Worm (Caenorhabditis elegans) whole organism, young adult: ENCODE data around the gene sms-2.

Experiments used
- B0035.1 ChIP-seq: sonication (generic microtip); optimal IDR thresholded peaks from 2 replicates; lab custom pipeline; 2016; ENCODE audit warnings: missing genetic modification characterization, mild to moderate bottlenecking, missing compliant biosample characterization, missing genotype, missing genetic modification reagents
- B0336.3 ChIP-seq: fragments of 200-800 bp; sonication (Bioruptor generic); IDR thresholded peaks from 2 replicates; pipeline ENCODE4 v1.3.6; 2022; ENCODE audit warnings: missing genetic modification characterization, missing compliant biosample characterization
- Y95B8A.8 ChIP-seq: fragments of 200-800 bp; sonication (Bioruptor generic); IDR thresholded peaks from 2 replicates; pipeline ENCODE4 v1.3.6; 2022; ENCODE audit warnings: missing genetic modification reagents, missing genetic modification characterization, missing compliant biosample characterization
- akir-1 ChIP-seq: fragments of 200-800 bp; sonication (Bioruptor generic); optimal IDR thresholded peaks from 2 replicates; lab custom pipeline; 2018; ENCODE audit warnings: mild to moderate bottlenecking, missing genetic modification characterization, moderate library complexity, missing compliant biosample characterization
- ama-1 ChIP-seq, 3 experiments: fragments of 150-350 bp in 1 of 3; sonication (generic microtip) in 2 of 3; optimal IDR thresholded peaks; 2 replicates each; lab custom pipeline; 2014 to 2018; ENCODE audit warnings: missing biosample characterization in 2 of 3, missing genetic modification characterization in 2 of 3, missing genetic modification reagents in 2 of 3
- atf-7 ChIP-seq: sonication (generic microtip); optimal IDR thresholded peaks from 2 replicates; lab custom pipeline; 2017; ENCODE audit warnings: mild to moderate bottlenecking, missing genetic modification characterization, missing compliant biosample characterization
- athp-1 ChIP-seq: sonication (generic microtip); optimal IDR thresholded peaks from 2 replicates; lab custom pipeline; 2017; ENCODE audit warnings: mild to moderate bottlenecking, missing genetic modification characterization, missing compliant biosample characterization
- attf-5 ChIP-seq: fragments of 200-800 bp; sonication (Bioruptor generic); optimal IDR thresholded peaks from 2 replicates; lab custom pipeline; 2018; ENCODE audit warnings: mild to moderate bottlenecking, missing genetic modification characterization, missing compliant biosample characterization
- attf-6 ChIP-seq: fragments of 200-800 bp; sonication (Bioruptor generic); IDR thresholded peaks from 2 replicates; pipeline ENCODE4 v1.3.6; 2022; ENCODE audit warnings: missing genetic modification reagents, missing genetic modification characterization, missing compliant biosample characterization
- ceh-100 ChIP-seq: fragments of 200-800 bp; sonication (Bioruptor generic); IDR thresholded peaks from 2 replicates; pipeline ENCODE4 v1.3.6; 2022; ENCODE audit warnings: missing genetic modification reagents, missing genetic modification characterization, missing compliant biosample characterization
- ceh-27 ChIP-seq: fragments of 200-800 bp; sonication (Bioruptor generic); optimal IDR thresholded peaks from 2 replicates; lab custom pipeline; 2018; ENCODE audit warnings: mild to moderate bottlenecking, missing genetic modification characterization, moderate library complexity, missing compliant biosample characterization
- egl-18 ChIP-seq: fragments of 200-800 bp; sonication (Bioruptor generic); IDR thresholded peaks from 2 replicates; pipeline ENCODE4 v1.3.6; 2022; ENCODE audit warnings: missing genetic modification reagents, missing genetic modification characterization, missing compliant biosample characterization
- ekl-4 ChIP-seq: fragments of 200-800 bp; sonication (Bioruptor generic); IDR thresholded peaks from 2 replicates; pipeline ENCODE4 v1.3.6; 2022; ENCODE audit warnings: missing genetic modification reagents, missing genetic modification characterization, missing compliant biosample characterization
- ets-4 ChIP-seq: fragments of 200-800 bp; sonication (Bioruptor generic); optimal IDR thresholded peaks from 2 replicates; lab custom pipeline; 2018; ENCODE audit warnings: mild to moderate bottlenecking, missing genetic modification characterization, missing compliant biosample characterization
- hmg-1.2 ChIP-seq: fragments of 200-800 bp; sonication (Bioruptor generic); IDR thresholded peaks from 2 replicates; pipeline ENCODE4 v1.3.6; 2022; ENCODE audit warnings: missing genetic modification reagents, missing genetic modification characterization, missing compliant biosample characterization
- hmg-20 ChIP-seq: fragments of 200-800 bp; sonication (Bioruptor generic); IDR thresholded peaks from 2 replicates; pipeline ENCODE4 v1.3.6; 2022; ENCODE audit warnings: missing genetic modification reagents, missing genetic modification characterization, missing compliant biosample characterization
- hrde-1 ChIP-seq: sonication (generic microtip); optimal IDR thresholded peaks from 2 replicates; lab custom pipeline; 2016; ENCODE audit warnings: missing genetic modification characterization, mild to moderate bottlenecking, missing compliant biosample characterization, moderate library complexity, missing genotype, missing genetic modification reagents, borderline replicate concordance
- lin-40 ChIP-seq: sonication (generic microtip); optimal IDR thresholded peaks from 2 replicates; lab custom pipeline; 2016; ENCODE audit warnings: missing genetic modification characterization, mild to moderate bottlenecking, missing compliant biosample characterization, missing genotype, missing genetic modification reagents
- madf-3 ChIP-seq: fragments of 200-800 bp; sonication (Bioruptor generic); IDR thresholded peaks from 2 replicates; pipeline ENCODE4 v1.3.6; 2022; ENCODE audit warnings: missing genetic modification reagents, missing genetic modification characterization, missing compliant biosample characterization
- mxl-1 ChIP-seq: sonication (generic microtip); optimal IDR thresholded peaks from 2 replicates; lab custom pipeline; 2016; ENCODE audit warnings: missing genetic modification characterization, missing compliant biosample characterization
- nhr-179 ChIP-seq: sonication (generic microtip); optimal IDR thresholded peaks from 2 replicates; lab custom pipeline; 2016; ENCODE audit warnings: mild to moderate bottlenecking, missing genetic modification characterization, missing compliant biosample characterization
- nhr-80 ChIP-seq: sonication (generic microtip); optimal IDR thresholded peaks from 2 replicates; lab custom pipeline; 2016; ENCODE audit warnings: missing genetic modification characterization, missing compliant biosample characterization
- pha-4 ChIP-seq: fragments of 150-350 bp; sonication (generic microtip); optimal IDR thresholded peaks from 2 replicates; lab custom pipeline; 2014; ENCODE audit warnings: missing biosample characterization, missing genetic modification reagents, missing genetic modification characterization
- snpc-4 ChIP-seq, 5 experiments: fragments of 150-350 bp in 1 of 5; sonication (generic microtip) in 4 of 5; optimal IDR thresholded peaks; 2 replicates each; lab custom pipeline; 2014 to 2018; ENCODE audit warnings: missing genetic modification characterization in 5 of 5, missing biosample characterization in 3 of 5, antibody characterized with exemption in 2 of 5, mild to moderate bottlenecking in 2 of 5, missing compliant biosample characterization in 2 of 5, missing genotype in 2 of 5, moderate library complexity in 2 of 5, missing genetic modification reagents in 1 of 5
- sptf-2 ChIP-seq: fragments of 200-800 bp; sonication (Bioruptor generic); optimal IDR thresholded peaks from 2 replicates; lab custom pipeline; 2018; ENCODE audit warnings: mild to moderate bottlenecking, missing genetic modification characterization, missing compliant biosample characterization
- tbp1 ChIP-seq: fragments of 200-800 bp; sonication (Bioruptor generic); optimal IDR thresholded peaks from 2 replicates; lab custom pipeline; 2018; ENCODE audit warnings: mild to moderate bottlenecking, missing genetic modification characterization, missing compliant biosample characterization
- tbx-9 ChIP-seq: sonication (generic microtip); optimal IDR thresholded peaks from 2 replicates; lab custom pipeline; 2016; ENCODE audit warnings: borderline replicate concordance, missing genetic modification characterization, inconsistent platforms, missing compliant biosample characterization
- zfh-2 ChIP-seq: fragments of 200-800 bp; sonication (Bioruptor generic); conservative IDR thresholded peaks from 2 replicates; pipeline ENCODE4 v1.3.6; 2022; ENCODE audit warnings: missing genetic modification reagents, missing genetic modification characterization, missing compliant biosample characterization
- ztf-22 ChIP-seq: fragments of 200-800 bp; sonication (Bioruptor generic); optimal IDR thresholded peaks from 2 replicates; lab custom pipeline; 2018; ENCODE audit warnings: mild to moderate bottlenecking, missing genetic modification characterization, moderate library complexity, missing compliant biosample characterization
- ztf-28 ChIP-seq: fragments of 200-800 bp; sonication (Bioruptor generic); IDR thresholded peaks from 2 replicates; pipeline ENCODE4 v1.3.6; 2022; ENCODE audit warnings: missing genetic modification reagents, missing genetic modification characterization, missing compliant biosample characterization
- ztf-6 ChIP-seq: fragments of 200-800 bp; sonication (Bioruptor generic); IDR thresholded peaks from 2 replicates; pipeline ENCODE4 v1.3.6; 2022; ENCODE audit warnings: missing genetic modification reagents, missing genetic modification characterization, missing compliant biosample characterization

The sms-2 gene

DNA sequence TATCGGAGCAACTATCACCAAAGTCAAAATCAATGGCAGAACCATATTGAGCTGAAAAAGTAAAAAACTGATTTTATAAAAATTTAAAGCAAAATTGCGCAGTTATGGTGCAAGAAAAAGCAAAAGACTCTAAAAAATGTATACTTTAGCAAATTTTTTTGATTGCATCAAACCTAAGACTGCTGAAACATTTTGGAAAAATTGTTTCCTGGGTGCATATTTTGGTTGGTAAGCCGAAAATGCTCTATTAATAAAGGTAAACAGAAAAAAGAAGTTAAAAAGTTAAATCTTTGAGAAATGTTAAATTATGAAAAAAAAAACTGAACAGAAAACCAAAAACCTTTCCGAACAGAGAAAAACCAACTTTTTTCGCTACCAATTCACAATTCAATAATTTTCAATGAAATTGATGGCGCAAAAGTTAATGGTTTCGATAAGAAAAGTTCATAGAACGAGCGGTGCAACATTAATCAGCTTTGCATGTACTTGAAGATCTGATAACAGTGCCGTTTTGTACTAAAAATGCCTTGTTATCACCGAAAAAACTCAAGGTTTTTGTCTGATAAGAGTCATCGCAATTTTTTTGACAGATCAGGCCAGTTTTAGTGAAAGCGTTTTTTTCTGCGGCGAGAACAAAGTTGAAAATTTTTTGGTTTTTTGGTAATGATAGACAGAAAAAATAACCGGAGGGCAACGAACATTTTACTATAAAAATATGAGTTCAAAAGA, 29.4 kb upstream of the sms-2 start, which contains the start of gene abhd-3.2 (continued):
- TF ChIP-seq nhr-179, result no peak
- peak; percentile 88 for TF ChIP-seq ztf-22 (GFP tag; lab: Kevin White, UChicago)
- TF ChIP-seq tbx-9 (tag; lab: Kevin White, UChicago), result no peak
- TF ChIP-seq ceh-100 (GFP tag; lab: Robert Waterston, UW), result no peak
- no peak for TF ChIP-seq akir-1 (GFP tag; lab: Kevin White, UChicago)
- no peak for TF ChIP-seq attf-6 (GFP tag; lab: Robert Waterston, UW)
- TF ChIP-seq ztf-28, result no peak
- TF ChIP-seq pha-4 (tag; lab: Kevin White, UChicago), result peak; percentile 81
- peak; percentile 12 for TF ChIP-seq tbp1
- TF ChIP-seq ztf-6 (GFP tag; lab: Robert Waterston, UW), result no peak

DNA sequence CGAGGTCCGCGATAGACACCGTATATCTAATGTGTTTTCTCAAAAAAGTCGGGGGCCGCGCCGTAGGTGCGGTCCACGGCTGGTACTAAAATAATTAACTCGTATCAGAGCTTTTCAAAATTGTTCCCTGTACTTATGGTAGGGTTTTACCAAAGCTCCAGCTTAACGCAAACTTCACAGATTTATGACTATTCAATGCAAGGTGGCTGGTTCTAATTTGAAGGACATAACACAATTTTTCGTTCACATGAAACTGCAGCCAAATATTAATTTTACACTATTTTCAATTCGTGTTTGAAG, 26.5 kb upstream of the sms-2 start:
- no peak for TF ChIP-seq egl-18 (GFP tag; lab: Robert Waterston, UW)
- no peak for TF ChIP-seq B0035.1
- no peak for TF ChIP-seq snpc-4 (GFP tag; optimal IDR thresholded peaks at IDR 0.05; lab: Kevin White, UChicago)
- TF ChIP-seq snpc-4 (tag; optimal IDR thresholded peaks at IDR 0.05; lab: Kevin White, UChicago), result peak in 2 of 4 experiments; percentile 62 to 72
- no peak for TF ChIP-seq ets-4 (GFP tag; lab: Kevin White, UChicago)
- TF ChIP-seq B0336.3 (GFP tag; lab: Robert Waterston, UW), result no peak

- TF ChIP-seq snpc-4 (GFP tag; optimal IDR thresholded peaks at IDR 0.05; lab: Kevin White, UChicago), result no peak
- peak in 2 of 4 experiments; percentile 80 to 82 for TF ChIP-seq snpc-4 (tag; optimal IDR thresholded peaks at IDR 0.05; lab: Kevin White, UChicago)
- no peak for TF ChIP-seq hmg-20 (GFP tag; lab: Robert Waterston, UW)
- TF ChIP-seq hrde-1, result no peak
- peak; percentile 21 for TF ChIP-seq attf-5 (GFP tag; lab: Kevin White, UChicago)
- TF ChIP-seq hmg-1.2, result peak; percentile 38
- TF ChIP-seq zfh-2 (GFP tag; lab: Robert Waterston, UW), result peak; percentile 69
- no peak for TF ChIP-seq atf-7
- TF ChIP-seq ama-1 (optimal IDR thresholded peaks at IDR 0.05; lab: Kevin White, UChicago), result no peak
- TF ChIP-seq ama-1 (GFP tag; optimal IDR thresholded peaks at IDR 0.05; lab: Kevin White, UChicago), result no peak
- peak; percentile 41 for TF ChIP-seq ceh-27 (GFP tag; lab: Kevin White, UChicago)
- peak; percentile 8 for TF ChIP-seq lin-40 (tag; lab: Kevin White, UChicago)
- no peak for TF ChIP-seq sptf-2 (GFP tag; lab: Kevin White, UChicago)
- TF ChIP-seq nhr-80, result peak; percentile 37
Observed at ce11 chrX:974499-975235, 26.0 kb upstream of the sms-2 start, which contains the start of gene vps-45. Gene vps-45, minus strand, starts transcription at chrX:974848.

DNA sequence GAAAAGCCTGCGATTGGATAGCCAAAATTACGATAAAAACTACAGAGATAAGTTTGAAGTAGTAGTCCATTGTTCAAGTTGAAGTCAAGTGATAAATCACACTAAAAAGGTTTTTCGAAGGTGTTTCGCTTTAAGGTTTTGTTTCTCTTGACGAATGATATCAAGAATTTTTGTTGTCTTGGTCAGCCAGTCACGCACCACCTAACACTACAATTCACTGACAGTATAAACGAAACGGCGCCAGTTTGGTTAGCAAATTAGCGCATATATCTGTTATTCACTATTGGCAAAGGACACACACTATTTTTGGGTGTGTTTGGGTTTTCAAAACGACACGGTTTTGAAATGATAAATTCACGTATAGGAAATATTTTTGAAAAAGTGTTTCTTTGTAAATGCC, 21.4 kb upstream of the sms-2 start, which contains the start of gene C44C1.6:
Gene C44C1.6 (minus strand): TSS at position 199 of the 400 bp plus-strand sequence.
- TF ChIP-seq mxl-1 (tag; lab: Kevin White, UChicago), result no peak
- no peak for TF ChIP-seq madf-3 (GFP tag; lab: Robert Waterston, UW)
- no peak for TF ChIP-seq ekl-4 (GFP tag; lab: Robert Waterston, UW)
- no peak for TF ChIP-seq Y95B8A.8
- TF ChIP-seq athp-1 (tag; lab: Kevin White, UChicago), result no peak
